Fruit fly (Drosophila melanogaster): Measurements from ENCODE around the gene CG17110.
A peak's percentile ranks its signal among the peaks of the same experiment; 100 is the strongest.

The CG17110 gene

DNA sequence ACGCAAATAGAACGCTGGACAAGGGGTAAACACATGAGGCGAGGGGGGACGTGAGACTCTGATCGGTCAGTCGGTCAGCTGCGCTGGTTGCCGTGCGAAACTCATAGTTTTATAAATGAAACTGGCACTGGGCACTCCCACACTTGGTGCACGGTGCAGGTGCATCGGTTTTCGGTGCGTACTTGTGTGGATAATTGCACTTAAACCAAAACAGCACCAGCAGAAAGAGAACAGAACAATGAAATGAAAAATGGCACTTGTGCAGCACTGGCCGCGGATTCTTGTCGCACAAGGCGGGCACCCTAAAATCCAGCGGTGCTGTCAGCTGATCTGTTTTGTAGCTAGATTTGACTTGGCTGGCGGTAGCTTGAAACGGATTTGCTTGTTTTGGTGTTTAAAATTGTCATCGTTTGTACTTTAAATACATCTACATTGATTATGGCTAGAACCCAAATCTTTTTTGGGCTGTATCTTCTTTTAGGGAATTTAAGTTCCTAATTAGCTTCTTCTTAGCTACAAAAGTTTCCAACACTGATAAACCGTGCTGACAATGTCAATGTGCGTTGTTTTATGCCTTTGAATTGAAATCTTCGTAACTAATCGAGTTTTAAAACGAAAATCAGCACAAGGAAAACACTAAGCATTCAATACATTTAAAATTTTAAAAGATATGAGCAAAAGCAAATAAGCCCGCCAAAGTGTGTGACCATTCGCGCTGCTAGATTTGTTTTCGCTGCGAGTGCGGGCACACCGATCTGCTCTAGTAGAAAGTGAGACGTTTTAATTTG, 26.4 kb downstream of the CG17110 start, which contains the start of the genes Rassf and CenB1A (continued):
- TF ChIP-seq ftz-f1 (GFP tag; optimal IDR thresholded peaks at IDR 0.05) (no peak), NC2α (GFP tag; optimal IDR thresholded peaks at IDR 0.05) (peak; percentile 28), CG34422 (GFP tag; IDR thresholded peaks at IDR 0.05) (peak; percentile 89; the same call in 1 of the 3 replicates), CG9876 (GFP tag; optimal IDR thresholded peaks at IDR 0.05) (peak; percentile 14), crol (GFP tag; IDR thresholded peaks at IDR 0.05) (peak; percentile 97), salm (tag; optimal IDR thresholded peaks at IDR 0.05) (no peak), CG13424 (tag; optimal IDR thresholded peaks at IDR 0.05) (peak; percentile 13), pum (GFP tag; optimal IDR thresholded peaks at IDR 0.05) (peak; percentile 48), Camta (GFP tag; optimal IDR thresholded peaks at IDR 0.05) (no peak), dmrt99B (tag; optimal IDR thresholded peaks at IDR 0.05) (no peak), onecut (GFP tag; IDR thresholded peaks at IDR 0.05) (no peak), dati (GFP tag; IDR thresholded peaks at IDR 0.05) (no peak), CG7271 (tag; optimal IDR thresholded peaks at IDR 0.05) (peak; percentile 5), schlank (tag; optimal IDR thresholded peaks at IDR 0.05) (no peak), vnd (GFP tag; IDR thresholded peaks at IDR 0.05; ENCODE audit: partially characterized antibody) (no peak), CG11247 (GFP tag; IDR thresholded peaks at IDR 0.05) (0 out of 2 replicates have a peak, but pooled peaks have one; percentile 21), CG3995 (GFP tag; optimal IDR thresholded peaks at IDR 0.05) (no peak), nom (GFP tag; optimal IDR thresholded peaks at IDR 0.05) (no peak), wor (GFP tag; IDR thresholded peaks at IDR 0.05) (no peak), CG3407 (GFP tag; optimal IDR thresholded peaks at IDR 0.05) (no peak), scrt (GFP tag; optimal IDR thresholded peaks at IDR 0.05) (no peak), CG8388 (GFP tag; optimal IDR thresholded peaks at IDR 0.05) (peak; percentile 9), CG16779 (GFP tag; IDR thresholded peaks at IDR 0.05) (no peak), Nf-YB (GFP tag; optimal IDR thresholded peaks at IDR 0.05) (no peak), Ets65A (GFP tag) (peak; percentile 98), CG3065 (GFP tag; optimal IDR thresholded peaks at IDR 0.05) (no peak), CG10979 (tag; optimal IDR thresholded peaks at IDR 0.05) (peak; percentile 3), CG31388 (GFP tag; optimal IDR thresholded peaks at IDR 0.05) (no peak), CG6272 (GFP tag; IDR thresholded peaks at IDR 0.05) (no peak), prd (optimal IDR thresholded peaks at IDR 0.05) (no peak), prd (GFP tag; IDR thresholded peaks at IDR 0.05) (peak; percentile 53; the same call in 2 of the 3 replicates), MTF-1 (GFP tag; optimal IDR thresholded peaks at IDR 0.05; ENCODE audit: borderline replicate concordance) (no peak), CG9437 (GFP tag; optimal IDR thresholded peaks at IDR 0.05) (peak; percentile 22), cg (GFP tag; optimal IDR thresholded peaks at IDR 0.05) (no peak), CG4707 (GFP tag; optimal IDR thresholded peaks at IDR 0.05) (no peak), dan (GFP tag; IDR thresholded peaks at IDR 0.05) (no peak), sim (GFP tag; IDR thresholded peaks at IDR 0.05) (no peak), CG11085 (GFP tag; IDR thresholded peaks at IDR 0.05) (no peak), CG14441 (GFP tag; IDR thresholded peaks at IDR 0.05) (peak; percentile 33; the same call in 1 of the 2 replicates), CG5180 (GFP tag; optimal IDR thresholded peaks at IDR 0.05) (no peak), CG2116 (GFP tag; optimal IDR thresholded peaks at IDR 0.05) (peak; percentile 55), NfI (GFP tag; optimal IDR thresholded peaks at IDR 0.05) (no peak), PHDP (tag; optimal IDR thresholded peaks at IDR 0.05) (peak; percentile 10), HHEX (GFP tag; optimal IDR thresholded peaks at IDR 0.05) (no peak), Xrp1 (GFP tag; IDR thresholded peaks at IDR 0.05) (peak; percentile 41), maf-S (GFP tag; optimal IDR thresholded peaks at IDR 0.05) (peak; percentile 65), Stat92E (GFP tag; optimal IDR thresholded peaks at IDR 0.05) (no peak), Spps (tag; optimal IDR thresholded peaks at IDR 0.05) (no peak), sima (GFP tag; optimal IDR thresholded peaks at IDR 0.05) (peak; percentile 8)

Measured in whole organism, embryonic.